Fruit fly (Drosophila melanogaster) Kc167 (cell line): ENCODE data around the gene CG13699.

ENCODE experiments used
- Myc ChIP-seq: fragments of >200 bp; optimal IDR thresholded peaks from 2 replicates; lab custom pipeline; 2017; ENCODE audit warnings: missing external identifiers
- h ChIP-seq: fragments of >200 bp; optimal IDR thresholded peaks from 3 replicates; lab custom pipeline; 2018; ENCODE audit warnings: missing external identifiers
- ttk ChIP-seq: sonication (Bioruptor generic); optimal IDR thresholded peaks from 2 replicates; lab custom pipeline; 2017; ENCODE audit warnings: missing external identifiers

DNA sequence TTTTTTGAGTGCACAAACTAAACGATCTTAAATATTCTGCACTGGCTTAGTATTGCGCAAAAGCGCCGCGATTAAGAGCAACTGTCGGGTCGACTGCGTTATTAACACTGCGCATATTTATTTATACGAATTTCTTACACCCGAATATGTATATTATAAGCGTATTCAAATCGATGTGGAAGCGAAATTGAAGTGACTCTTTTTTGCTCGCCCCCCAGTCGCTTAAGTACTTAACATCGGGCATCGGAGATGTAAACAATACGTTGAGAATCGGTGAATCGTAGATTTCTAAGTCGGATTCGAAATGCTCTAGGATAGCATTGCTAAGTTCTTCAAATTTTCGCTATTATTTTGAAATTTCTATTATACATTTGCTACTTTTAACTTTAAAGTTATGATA, 29.7 kb downstream of the CG13699 start, which contains the start of gene Cyp312a1:
- TF ChIP-seq h = no peak
- no peak for TF ChIP-seq Myc (lab: Kevin White, UChicago)
- TF ChIP-seq ttk = no peak
